Fruit fly (Drosophila melanogaster) whole organism, embryonic: ENCODE data around the gene Acp26Aa.

Source experiments
- CG18619 ChIP-seq: fragments of 200-800 bp; sonication (Bioruptor generic); optimal IDR thresholded peaks from 3 replicates; lab custom pipeline; 2017; ENCODE audit warnings: missing biosample characterization, mild to moderate bottlenecking, missing genetic modification characterization
- CG2202 ChIP-seq: fragments of 200-800 bp; sonication (Bioruptor generic); optimal IDR thresholded peaks from 2 replicates; lab custom pipeline; 2018; ENCODE audit warnings: missing biosample characterization, mild to moderate bottlenecking, missing genetic modification characterization
- CG7271 ChIP-seq: fragments of 200-800 bp; sonication (Bioruptor generic); optimal IDR thresholded peaks from 2 replicates; lab custom pipeline; 2018; ENCODE audit warnings: missing biosample characterization, mild to moderate bottlenecking, missing genetic modification characterization, moderate library complexity
- CG8765 ChIP-seq: fragments of 200-800 bp; sonication (Bioruptor generic); IDR thresholded peaks from 2 replicates; pipeline ENCODE4 v1.3.6; 2022; ENCODE audit warnings: missing biosample characterization, missing genetic modification characterization
- NK7.1 ChIP-seq: fragments of 200-800 bp; sonication (Bioruptor generic); optimal IDR thresholded peaks from 3 replicates; lab custom pipeline; 2016; ENCODE audit warnings: missing biosample characterization, missing genetic modification characterization
- Spps ChIP-seq: fragments of 200-800 bp; sonication (Bioruptor generic); optimal IDR thresholded peaks from 2 replicates; lab custom pipeline; 2018; ENCODE audit warnings: missing biosample characterization, mild to moderate bottlenecking, missing genetic modification characterization
- ara ChIP-seq: fragments of 200-800 bp; sonication (Bioruptor generic); IDR thresholded peaks from 2 replicates; pipeline ENCODE4 v1.3.6; 2022; ENCODE audit warnings: missing biosample characterization, missing genetic modification characterization
- cad ChIP-seq: fragments of >200 bp; optimal IDR thresholded peaks from 2 replicates; lab custom pipeline; 2017; ENCODE audit warnings: missing biosample characterization, missing genetic modification characterization
- croc ChIP-seq: fragments of 200-800 bp; sonication (Bioruptor generic); conservative IDR thresholded peaks from 3 replicates; pipeline ENCODE4 v1.3.6; 2022; ENCODE audit warnings: missing biosample characterization, missing genetic modification characterization
- emc ChIP-seq: fragments of 200-800 bp; sonication (Bioruptor generic); optimal IDR thresholded peaks from 2 replicates; lab custom pipeline; 2016; ENCODE audit warnings: missing biosample characterization, missing genetic modification characterization
- fu2 ChIP-seq: fragments of 200-800 bp; sonication (Bioruptor generic); optimal IDR thresholded peaks from 2 replicates; lab custom pipeline; 2016; ENCODE audit warnings: missing biosample characterization, missing genetic modification characterization
- grn ChIP-seq: fragments of 200-800 bp; sonication (Bioruptor generic); optimal IDR thresholded peaks from 3 replicates; lab custom pipeline; 2017; ENCODE audit warnings: missing biosample characterization, missing genetic modification characterization
- psq ChIP-seq: fragments of 200-800 bp; sonication (Bioruptor generic); optimal IDR thresholded peaks from 2 replicates; lab custom pipeline; 2017; ENCODE audit warnings: missing biosample characterization, missing genetic modification characterization
- tap ChIP-seq: fragments of 200-800 bp; optimal IDR thresholded peaks from 3 replicates; lab custom pipeline; 2019; ENCODE audit warnings: missing biosample characterization, mild to moderate bottlenecking, missing genetic modification characterization, moderate library complexity

DNA sequence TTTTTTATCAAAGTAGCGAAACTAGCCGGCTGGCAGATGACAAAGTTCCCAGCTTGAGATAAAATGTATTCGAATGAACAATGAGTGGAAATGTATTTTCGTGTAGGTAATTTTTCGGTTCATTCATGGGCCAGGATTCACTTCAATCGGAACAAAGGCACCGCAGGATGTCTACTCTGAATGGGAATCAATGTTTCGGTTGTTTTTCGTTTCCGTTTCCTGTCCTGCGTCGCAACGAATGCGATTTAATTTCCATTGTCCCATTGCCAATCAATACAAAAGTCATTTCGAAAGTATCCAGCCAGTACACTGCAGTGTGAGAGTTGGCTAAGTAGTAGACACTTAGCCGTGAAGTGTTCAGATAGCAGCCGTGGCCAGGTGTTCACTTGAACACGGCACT lies 3.1 kb downstream of the Acp26Aa start:
- TF ChIP-seq CG7271 (tag; lab: Kevin White, UChicago) (no peak), emc (no peak), CG18619 (GFP tag; lab: Kevin White, UChicago) (no peak), tap (no peak), NK7.1 (GFP tag; lab: Kevin White, UChicago) (no peak), fu2 (GFP tag; lab: Kevin White, UChicago) (no peak), CG8765 (GFP tag; lab: Robert Waterston, UW) (no peak), Spps (no peak), croc (GFP tag; lab: Robert Waterston, UW) (no peak), cad (GFP tag; lab: Kevin White, UChicago) (no peak), ara (GFP tag; lab: Robert Waterston, UW) (no peak), CG2202 (no peak), grn (GFP tag; lab: Kevin White, UChicago) (no peak), psq (no peak)
